Fruit fly (Drosophila melanogaster) whole organism, pupa: ENCODE results near the gene Ns4.

Source experiments
- CG10348 ChIP-seq: fragments of 200-800 bp; sonication (Bioruptor generic); IDR thresholded peaks from 2 replicates; pipeline ENCODE4 v1.3.6; 2022; ENCODE audit warnings: missing biosample characterization, missing genetic modification characterization
- CG12605 ChIP-seq: fragments of 200-800 bp; sonication (Bioruptor generic); IDR thresholded peaks from 2 replicates; pipeline ENCODE4 v1.3.6; 2022; ENCODE audit warnings: missing biosample characterization, missing genetic modification characterization
- CG13204 ChIP-seq: fragments of 200-800 bp; sonication (Bioruptor generic); optimal IDR thresholded peaks from 2 replicates; lab custom pipeline; 2018; ENCODE audit warnings: missing biosample characterization, mild to moderate bottlenecking, missing genetic modification characterization, moderate library complexity
- CG14655 ChIP-seq: fragments of 200-800 bp; sonication (Bioruptor generic); optimal IDR thresholded peaks from 3 replicates; lab custom pipeline; 2017; ENCODE audit warnings: mild to moderate bottlenecking, missing biosample characterization, missing genetic modification reagents, missing genetic modification characterization
- CG15710 ChIP-seq: fragments of 200-800 bp; sonication (Bioruptor generic); optimal IDR thresholded peaks from 2 replicates; lab custom pipeline; 2018; ENCODE audit warnings: missing biosample characterization, mild to moderate bottlenecking, missing genetic modification characterization, moderate library complexity
- CG32121 ChIP-seq: fragments of 200-800 bp; sonication (Bioruptor generic); IDR thresholded peaks from 2 replicates; pipeline ENCODE4 v1.3.6; 2022; ENCODE audit warnings: missing biosample characterization, missing genetic modification characterization
- CG8159 ChIP-seq: fragments of 200-800 bp; sonication (Bioruptor generic); optimal IDR thresholded peaks from 3 replicates; lab custom pipeline; 2018; ENCODE audit warnings: missing biosample characterization, mild to moderate bottlenecking, missing genetic modification characterization, moderate library complexity
- CG8301 ChIP-seq: fragments of 200-800 bp; sonication (Bioruptor generic); optimal IDR thresholded peaks from 2 replicates; lab custom pipeline; 2018; ENCODE audit warnings: missing biosample characterization, mild to moderate bottlenecking, missing genetic modification characterization
- EcR ChIP-seq: fragments of 200-800 bp; sonication (Bioruptor generic); optimal IDR thresholded peaks from 3 replicates; lab custom pipeline; 2019; ENCODE audit warnings: missing biosample characterization, missing genetic modification characterization, mild to moderate bottlenecking, moderate library complexity, missing genetic modification reagents
- Ets98B ChIP-seq: fragments of 200-800 bp; sonication (Bioruptor generic); IDR thresholded peaks from 2 replicates; pipeline ENCODE4 v1.3.6; 2022; ENCODE audit warnings: missing biosample characterization, missing genetic modification characterization
- Snoo ChIP-seq: fragments of 200-800 bp; sonication (Bioruptor generic); optimal IDR thresholded peaks from 3 replicates; lab custom pipeline; 2017; ENCODE audit warnings: missing biosample characterization, mild to moderate bottlenecking, missing genetic modification characterization, inconsistent platforms
- gl ChIP-seq: fragments of 200-800 bp; sonication (Bioruptor generic); optimal IDR thresholded peaks from 2 replicates; lab custom pipeline; 2018; ENCODE audit warnings: missing biosample characterization, mild to moderate bottlenecking, missing genetic modification characterization
- rn ChIP-seq: fragments of 200-800 bp; sonication (Bioruptor generic); IDR thresholded peaks from 2 replicates; pipeline ENCODE4 v1.3.6; 2022; ENCODE audit warnings: missing biosample characterization, missing genetic modification characterization

- TF ChIP-seq rn (GFP tag; lab: Robert Waterston, UW), result 0 out of 2 replicates have a peak, but pooled peaks have one; percentile 17
- TF ChIP-seq Snoo (tag; lab: Kevin White, UChicago), result no peak
- no peak for TF ChIP-seq EcR
- TF ChIP-seq CG12605 (GFP tag; lab: Robert Waterston, UW), result no peak
- no peak for TF ChIP-seq CG8159 (tag; lab: Kevin White, UChicago)
- peak; percentile 6 for TF ChIP-seq CG14655 (GFP tag; lab: Kevin White, UChicago)
- TF ChIP-seq CG15710 (tag; lab: Kevin White, UChicago), result no peak
- no peak for TF ChIP-seq CG10348
- TF ChIP-seq gl (tag; lab: Kevin White, UChicago), result no peak
- TF ChIP-seq CG13204 (GFP tag; lab: Kevin White, UChicago), result no peak
- TF ChIP-seq Ets98B, result no peak
- TF ChIP-seq CG8301 (tag; lab: Kevin White, UChicago), result no peak
- TF ChIP-seq CG32121 (GFP tag; lab: Robert Waterston, UW), result no peak
Observed at dm6 chr2L:20802839-20803238, 50.6 kb downstream of the Ns4 start.
